Fruit fly (Drosophila melanogaster) whole organism, embryonic: Measurements from ENCODE around the gene Uba4.

Experiments
- ATbp ChIP-seq: fragments of 200-800 bp; sonication (Bioruptor generic); optimal IDR thresholded peaks from 2 replicates; lab custom pipeline; 2017; ENCODE audit warnings: missing biosample characterization, mild to moderate bottlenecking, missing genetic modification characterization, missing genetic modification reagents
- Ada2b ChIP-seq: fragments of 200-800 bp; sonication (Bioruptor generic); IDR thresholded peaks from 2 replicates; pipeline ENCODE4 v1.3.6; 2022; ENCODE audit warnings: missing biosample characterization, missing genetic modification characterization
- BtbVII ChIP-seq: fragments of 200-800 bp; sonication (Bioruptor generic); optimal IDR thresholded peaks from 3 replicates; lab custom pipeline; 2017; ENCODE audit warnings: missing biosample characterization, mild to moderate bottlenecking, missing genetic modification characterization
- CG12659 ChIP-seq: fragments of 200-800 bp; sonication (Bioruptor generic); optimal IDR thresholded peaks from 3 replicates; lab custom pipeline; 2017; ENCODE audit warnings: mild to moderate bottlenecking, missing biosample characterization, missing genetic modification reagents, missing genetic modification characterization
- CG1529 ChIP-seq: fragments of 200-800 bp; sonication (Bioruptor generic); optimal IDR thresholded peaks from 3 replicates; lab custom pipeline; 2018; ENCODE audit warnings: missing biosample characterization, missing genetic modification characterization
- CG16813 ChIP-seq: fragments of 200-800 bp; sonication (Bioruptor generic); IDR thresholded peaks from 3 replicates; pipeline ENCODE4 v1.3.6; 2022; ENCODE audit warnings: missing biosample characterization, missing genetic modification characterization; ENCODE audit not compliant: partially characterized antibody
- CG17359 ChIP-seq: fragments of 200-800 bp; sonication (Bioruptor generic); optimal IDR thresholded peaks from 3 replicates; lab custom pipeline; 2018; ENCODE audit warnings: missing biosample characterization, mild to moderate bottlenecking, missing genetic modification characterization, moderate library complexity
- CG3281 ChIP-seq: fragments of 200-800 bp; sonication (Bioruptor generic); optimal IDR thresholded peaks from 3 replicates; lab custom pipeline; 2017; ENCODE audit warnings: missing biosample characterization, mild to moderate bottlenecking, missing genetic modification characterization
- CG33213 ChIP-seq: fragments of 200-800 bp; sonication (Bioruptor generic); optimal IDR thresholded peaks from 3 replicates; lab custom pipeline; 2016; ENCODE audit warnings: missing biosample characterization, missing genetic modification characterization
- CG3407 ChIP-seq: fragments of 200-800 bp; sonication (Bioruptor generic); optimal IDR thresholded peaks from 2 replicates; lab custom pipeline; 2018; ENCODE audit warnings: missing biosample characterization, mild to moderate bottlenecking, missing genetic modification characterization
- CG3726 ChIP-seq: fragments of 200-800 bp; sonication (Bioruptor generic); IDR thresholded peaks from 3 replicates; pipeline ENCODE4, ENCODE4 v1.3.6; 2022; ENCODE audit warnings: missing biosample characterization, missing genetic modification characterization
- CG3847 ChIP-seq: fragments of 200-800 bp; sonication (Bioruptor generic); IDR thresholded peaks from 2 replicates; pipeline ENCODE4 v1.3.6; 2022; ENCODE audit warnings: missing biosample characterization, missing genetic modification characterization
- CG4424 ChIP-seq: fragments of 200-800 bp; sonication (Bioruptor generic); optimal IDR thresholded peaks from 3 replicates; lab custom pipeline; 2016; ENCODE audit warnings: missing biosample characterization, missing genetic modification characterization
- CG6689 ChIP-seq: fragments of 200-800 bp; sonication (Bioruptor generic); IDR thresholded peaks from 2 replicates; pipeline ENCODE4 v1.3.6; 2022; ENCODE audit warnings: missing biosample characterization, missing genetic modification characterization
- CG6854 ChIP-seq: fragments of 200-800 bp; sonication (Bioruptor generic); optimal IDR thresholded peaks from 3 replicates; lab custom pipeline; 2017; ENCODE audit warnings: missing biosample characterization, mild to moderate bottlenecking, missing genetic modification characterization
- CG8388 ChIP-seq: fragments of 200-800 bp; sonication (Bioruptor generic); optimal IDR thresholded peaks from 2 replicates; lab custom pipeline; 2019; ENCODE audit warnings: missing biosample characterization, mild to moderate bottlenecking, missing genetic modification characterization, moderate library complexity
- Camta ChIP-seq: fragments of 200-800 bp; sonication (Bioruptor generic); optimal IDR thresholded peaks from 2 replicates; lab custom pipeline; 2016; ENCODE audit warnings: missing biosample characterization, missing genetic modification characterization
- Drgx ChIP-seq: fragments of 200-800 bp; sonication (Bioruptor generic); IDR thresholded peaks from 2 replicates; pipeline ENCODE4 v1.3.6; 2022; ENCODE audit warnings: missing biosample characterization, missing genetic modification characterization
- Kr ChIP-seq: fragments of 200-800 bp; sonication (Bioruptor generic); optimal IDR thresholded peaks from 2 replicates; lab custom pipeline; 2017; ENCODE audit warnings: missing biosample characterization, mild to moderate bottlenecking, missing genetic modification characterization
- Mad ChIP-seq: fragments of 200-800 bp; sonication (Bioruptor generic); optimal IDR thresholded peaks from 2 replicates; lab custom pipeline; 2016; ENCODE audit warnings: missing biosample characterization, missing genetic modification characterization
- Nf-YC ChIP-seq: fragments of 200-800 bp; optimal IDR thresholded peaks from 3 replicates; lab custom pipeline; 2019; ENCODE audit warnings: missing biosample characterization, mild to moderate bottlenecking, missing genetic modification characterization, moderate library complexity
- Oaz ChIP-seq: fragments of 200-800 bp; sonication (Bioruptor generic); IDR thresholded peaks from 2 replicates; pipeline ENCODE4 v1.3.6; 2022; ENCODE audit warnings: missing biosample characterization, missing genetic modification characterization
- Pdp1 ChIP-seq, 2 experiments: fragments of 200-800 bp; sonication (Bioruptor generic); optimal IDR thresholded peaks; 3 replicates each; lab custom pipeline; 2016; ENCODE audit warnings: missing biosample characterization in 2 of 2, missing genetic modification characterization in 2 of 2, mild to moderate bottlenecking in 1 of 2, moderate library complexity in 1 of 2
- Ssrp ChIP-seq: fragments of 200-800 bp; sonication (Bioruptor generic); optimal IDR thresholded peaks from 2 replicates; lab custom pipeline; 2018; ENCODE audit warnings: missing biosample characterization, mild to moderate bottlenecking, missing genetic modification characterization, moderate library complexity
- TFAM ChIP-seq: fragments of 200-800 bp; sonication (Bioruptor generic); optimal IDR thresholded peaks from 2 replicates; lab custom pipeline; 2017; ENCODE audit warnings: missing biosample characterization, missing genetic modification characterization, inconsistent platforms
- Trl ChIP-seq, 3 experiments: fragments of >200 bp in 2 of 3; fragments of 200-800 bp in 1 of 3; sonication (Bioruptor generic) in 1 of 3; optimal IDR thresholded peaks; 2 replicates in 1 of 3; 3 replicates in 2 of 3; lab custom pipeline; 2016 to 2017; ENCODE audit warnings: missing biosample characterization in 1 of 3, missing genetic modification characterization in 1 of 3
- Xbp1 ChIP-seq: fragments of 200-800 bp; sonication (Bioruptor generic); optimal IDR thresholded peaks from 3 replicates; lab custom pipeline; 2016; ENCODE audit warnings: missing biosample characterization, mild to moderate bottlenecking, missing genetic modification characterization
- ab ChIP-seq: fragments of 200-800 bp; sonication (Bioruptor generic); optimal IDR thresholded peaks from 2 replicates; lab custom pipeline; 2016; ENCODE audit warnings: missing biosample characterization, missing genetic modification characterization
- ap ChIP-seq: fragments of 200-800 bp; sonication (Bioruptor generic); IDR thresholded peaks from 2 replicates; pipeline ENCODE4 v1.3.6; 2022; ENCODE audit warnings: missing biosample characterization, missing genetic modification characterization
- bigmax ChIP-seq: fragments of 200-800 bp; sonication (Bioruptor generic); optimal IDR thresholded peaks from 2 replicates; lab custom pipeline; 2018; ENCODE audit warnings: missing biosample characterization, mild to moderate bottlenecking, missing genetic modification characterization
- crol ChIP-seq: fragments of 200-800 bp; sonication (Bioruptor generic); IDR thresholded peaks from 2 replicates; pipeline ENCODE4 v1.3.6; 2022; ENCODE audit warnings: missing biosample characterization, missing genetic modification characterization
- crp ChIP-seq, 2 experiments: fragments of 200-800 bp; sonication (Bioruptor generic); optimal IDR thresholded peaks; 2 replicates in 1 of 2; 3 replicates in 1 of 2; lab custom pipeline; 2017; ENCODE audit warnings: missing biosample characterization in 2 of 2, missing genetic modification characterization in 2 of 2, mild to moderate bottlenecking in 1 of 2, moderate library complexity in 1 of 2
- dan ChIP-seq: fragments of 200-800 bp; sonication (Bioruptor generic); IDR thresholded peaks from 2 replicates; pipeline ENCODE4 v1.3.6; 2022; ENCODE audit warnings: missing biosample characterization, missing genetic modification characterization
- dimm ChIP-seq: fragments of 200-800 bp; sonication (Bioruptor generic); IDR thresholded peaks from 2 replicates; pipeline ENCODE4 v1.3.6; 2022; ENCODE audit warnings: missing biosample characterization, missing genetic modification characterization
- exex ChIP-seq: fragments of 200-800 bp; sonication (Bioruptor generic); optimal IDR thresholded peaks from 4 replicates; lab custom pipeline; 2018; ENCODE audit warnings: missing biosample characterization, mild to moderate bottlenecking, missing genetic modification characterization, moderate library complexity
- ftz-f1 ChIP-seq: fragments of 200-800 bp; sonication (Bioruptor generic); optimal IDR thresholded peaks from 2 replicates; lab custom pipeline; 2016; ENCODE audit warnings: missing biosample characterization, missing genetic modification characterization
- gem ChIP-seq: fragments of 200-800 bp; sonication (Bioruptor generic); optimal IDR thresholded peaks from 2 replicates; lab custom pipeline; 2019; ENCODE audit warnings: missing biosample characterization, mild to moderate bottlenecking, missing genetic modification characterization, moderate library complexity
- jumu ChIP-seq: fragments of 200-800 bp; sonication (Bioruptor generic); optimal IDR thresholded peaks from 3 replicates; lab custom pipeline; 2016; ENCODE audit warnings: missing biosample characterization, missing genetic modification characterization
- klu ChIP-seq: fragments of 200-800 bp; sonication (Bioruptor generic); IDR thresholded peaks from 2 replicates; pipeline ENCODE4 v1.3.6; 2022; ENCODE audit warnings: missing biosample characterization, missing genetic modification characterization
- lab ChIP-seq: fragments of 200-800 bp; sonication (Bioruptor generic); optimal IDR thresholded peaks from 3 replicates; lab custom pipeline; 2017; ENCODE audit warnings: missing biosample characterization, missing genetic modification characterization, mild to moderate bottlenecking, moderate library complexity, missing genetic modification reagents
- nerfin-1 ChIP-seq: fragments of 200-800 bp; sonication (Bioruptor generic); optimal IDR thresholded peaks from 3 replicates; lab custom pipeline; 2019; ENCODE audit warnings: missing biosample characterization, mild to moderate bottlenecking, missing genetic modification characterization, moderate library complexity
- org-1 ChIP-seq: fragments of 200-800 bp; sonication (Bioruptor generic); optimal IDR thresholded peaks from 2 replicates; lab custom pipeline; 2017; ENCODE audit warnings: missing biosample characterization, missing genetic modification characterization
- phol ChIP-seq: fragments of 200-800 bp; sonication (Bioruptor generic); optimal IDR thresholded peaks from 3 replicates; lab custom pipeline; 2018; ENCODE audit warnings: missing biosample characterization, mild to moderate bottlenecking, missing genetic modification characterization, moderate library complexity
- scrt ChIP-seq: fragments of 200-800 bp; sonication (Bioruptor generic); optimal IDR thresholded peaks from 2 replicates; lab custom pipeline; 2018; ENCODE audit warnings: missing biosample characterization, mild to moderate bottlenecking, missing genetic modification characterization, moderate library complexity
- slbo ChIP-seq: fragments of 200-800 bp; sonication (Bioruptor generic); IDR thresholded peaks from 2 replicates; pipeline ENCODE4 v1.3.6; 2022; ENCODE audit warnings: missing biosample characterization, missing genetic modification characterization
- sna ChIP-seq: fragments of 200-800 bp; sonication (Bioruptor generic); IDR thresholded peaks from 2 replicates; pipeline ENCODE4 v1.3.6; 2022; ENCODE audit warnings: missing biosample characterization, missing genetic modification characterization; ENCODE audit not compliant: partially characterized antibody
- trh ChIP-seq: fragments of 200-800 bp; sonication (Bioruptor generic); optimal IDR thresholded peaks from 2 replicates; lab custom pipeline; 2016; ENCODE audit warnings: missing biosample characterization, missing genetic modification characterization
- yki ChIP-seq: fragments of >200 bp; optimal IDR thresholded peaks from 3 replicates; lab custom pipeline; 2018
- zf30C ChIP-seq: fragments of 200-800 bp; sonication (Bioruptor generic); optimal IDR thresholded peaks from 3 replicates; lab custom pipeline; 2018; ENCODE audit warnings: missing biosample characterization, mild to moderate bottlenecking, missing genetic modification characterization

The Uba4 gene

DNA sequence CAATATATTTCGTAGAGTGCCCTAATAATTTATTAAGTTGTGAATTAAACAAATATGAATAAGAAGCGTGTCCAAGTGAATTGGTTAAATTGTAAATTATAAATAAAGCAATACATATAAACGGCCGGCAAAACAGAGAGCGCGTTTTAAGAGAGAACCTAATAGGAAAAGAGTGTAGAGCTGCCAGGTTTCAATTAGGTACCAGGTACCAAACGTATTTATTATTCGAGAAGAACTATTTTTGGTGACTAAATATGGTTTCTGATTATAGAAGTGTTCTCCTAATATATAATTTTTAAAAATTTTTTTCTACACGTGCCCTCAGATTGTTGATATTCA lies 25.0 kb downstream of the Uba4 start (continued):
- TF ChIP-seq CG12659 (GFP tag; lab: Kevin White, UChicago) (no peak), Oaz (GFP tag; lab: Robert Waterston, UW) (no peak), CG3726 (no peak), Mad (no peak), org-1 (GFP tag; lab: Kevin White, UChicago) (no peak), nerfin-1 (tag; lab: Kevin White, UChicago) (no peak), dan (GFP tag; lab: Robert Waterston, UW) (no peak), CG3281 (GFP tag; lab: Kevin White, UChicago) (no peak), BtbVII (no peak), phol (tag; lab: Kevin White, UChicago) (no peak), ATbp (no peak), ap (GFP tag; lab: Robert Waterston, UW) (no peak), Ada2b (GFP tag; lab: Robert Waterston, UW) (no peak), jumu (GFP tag; lab: Kevin White, UChicago) (no peak), Trl (optimal IDR thresholded peaks at IDR 0.05; lab: Kevin White, UChicago) (peak; percentile 73 to 79), Trl (GFP tag; optimal IDR thresholded peaks at IDR 0.05; lab: Kevin White, UChicago) (no peak), crp (GFP tag; optimal IDR thresholded peaks at IDR 0.05; lab: Kevin White, UChicago) (no peak), Xbp1 (GFP tag; lab: Kevin White, UChicago) (no peak), CG6689 (GFP tag; lab: Robert Waterston, UW) (no peak), Ssrp (tag; lab: Kevin White, UChicago) (no peak), CG8388 (GFP tag; lab: Kevin White, UChicago) (no peak)

DNA sequence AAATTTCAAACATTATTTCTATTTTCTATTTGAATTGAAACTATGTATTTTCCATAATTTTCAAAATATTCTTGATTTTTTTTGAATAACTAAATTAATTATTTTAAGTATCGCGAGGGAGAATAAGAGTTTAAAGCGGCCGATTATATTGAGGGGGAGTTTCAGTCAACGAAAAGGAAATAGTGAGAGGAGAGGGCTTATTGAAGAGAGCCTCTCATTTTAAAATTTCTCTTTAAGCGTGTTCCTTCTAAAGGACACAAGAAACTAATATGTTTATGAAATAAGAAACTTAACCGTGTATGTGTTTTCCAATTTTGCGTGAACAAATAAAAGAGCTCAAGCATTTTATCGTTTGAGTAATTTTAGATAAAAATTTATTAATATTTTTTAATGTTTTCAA lies 25.4 kb downstream of the Uba4 start:
- TF ChIP-seq CG3847 (no peak), CG3407 (GFP tag; lab: Kevin White, UChicago) (no peak), CG16813 (GFP tag; lab: Robert Waterston, UW) (no peak), Trl (optimal IDR thresholded peaks at IDR 0.05; lab: Kevin White, UChicago) (peak in 1 of 2 experiments; percentile 89), Trl (GFP tag; optimal IDR thresholded peaks at IDR 0.05; lab: Kevin White, UChicago) (no peak), CG1529 (GFP tag; lab: Kevin White, UChicago) (no peak), Pdp1 (GFP tag; optimal IDR thresholded peaks at IDR 0.05; lab: Kevin White, UChicago) (no peak), ftz-f1 (GFP tag; lab: Kevin White, UChicago) (no peak), scrt (GFP tag; lab: Kevin White, UChicago) (no peak), nerfin-1 (tag; lab: Kevin White, UChicago) (no peak), dan (GFP tag; lab: Robert Waterston, UW) (no peak), sna (GFP tag; lab: Robert Waterston, UW) (0 out of 2 replicates have a peak, but pooled peaks have one; percentile 7), yki (lab: Kevin White, UChicago) (peak; percentile 75)

DNA sequence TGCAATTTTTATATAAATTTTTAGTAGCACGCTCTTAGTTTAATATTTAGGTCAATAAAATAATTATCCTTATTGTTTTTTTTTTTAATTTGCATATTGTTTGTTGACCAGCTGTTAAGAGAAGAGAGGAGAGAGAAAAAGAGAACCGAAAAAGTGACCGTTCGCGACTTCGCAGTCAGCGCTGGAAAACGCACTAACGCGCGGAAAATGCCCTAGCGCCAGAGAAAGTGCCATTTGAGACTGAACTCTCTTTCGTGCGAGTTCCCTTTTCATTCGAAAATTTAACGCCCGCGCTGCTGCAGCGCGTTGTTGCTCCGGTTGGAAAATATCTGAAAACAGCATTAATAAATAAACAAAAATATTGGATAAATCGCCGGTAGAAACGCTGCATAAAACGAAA lies 25.9 kb downstream of the Uba4 start:
- no peak for TF ChIP-seq Nf-YC (tag; lab: Kevin White, UChicago)
- no peak for TF ChIP-seq gem (tag; lab: Kevin White, UChicago)
- peak; percentile 6 for TF ChIP-seq zf30C (GFP tag; lab: Kevin White, UChicago)
- TF ChIP-seq crol: no peak
- TF ChIP-seq ab (GFP tag; lab: Kevin White, UChicago): no peak
- TF ChIP-seq klu: no peak
- no peak for TF ChIP-seq lab (GFP tag; lab: Kevin White, UChicago)
- no peak for TF ChIP-seq TFAM (GFP tag; lab: Kevin White, UChicago)
- no peak for TF ChIP-seq exex (tag; lab: Kevin White, UChicago)
- no peak for TF ChIP-seq CG4424 (GFP tag; lab: Kevin White, UChicago)
- TF ChIP-seq trh: no peak
- no peak for TF ChIP-seq CG6854 (GFP tag; lab: Kevin White, UChicago)
- peak; percentile 34 for TF ChIP-seq CG12659 (GFP tag; lab: Kevin White, UChicago)
- no peak for TF ChIP-seq Kr (GFP tag; lab: Kevin White, UChicago)
- no peak for TF ChIP-seq Drgx (GFP tag; lab: Robert Waterston, UW)
- TF ChIP-seq dimm (GFP tag; lab: Robert Waterston, UW): no peak
- no peak for TF ChIP-seq Camta (GFP tag; lab: Kevin White, UChicago)
- TF ChIP-seq CG17359 (tag; lab: Kevin White, UChicago): peak; percentile 15
- TF ChIP-seq CG33213: peak; percentile 38
- no peak for TF ChIP-seq slbo
- no peak for TF ChIP-seq bigmax
